Worm (Caenorhabditis elegans) whole organism, midembryonic: ENCODE data around the gene abt-4.

ENCODE experiments used
- T22C8.4 ChIP-seq: fragments of 200-800 bp; sonication (Bioruptor generic); IDR thresholded peaks from 2 replicates; pipeline ENCODE4 v1.3.6; 2022; ENCODE audit warnings: missing genetic modification characterization, missing compliant biosample characterization
- cog-1 ChIP-seq: sonication (generic microtip); optimal IDR thresholded peaks from 2 replicates; lab custom pipeline; 2016; ENCODE audit warnings: missing genetic modification characterization, missing compliant biosample characterization
- flt-1 ChIP-seq: fragments of 200-800 bp; sonication (Bioruptor generic); IDR thresholded peaks from 2 replicates; pipeline ENCODE4 v1.3.6; 2022; ENCODE audit warnings: missing genetic modification characterization, missing compliant biosample characterization
- klf-2 ChIP-seq: fragments of 200-800 bp; sonication (Bioruptor generic); conservative IDR thresholded peaks from 2 replicates; pipeline ENCODE4 v1.3.6; 2022; ENCODE audit warnings: missing genetic modification reagents, missing genetic modification characterization, missing compliant biosample characterization
- med-1 ChIP-seq: sonication (generic microtip); optimal IDR thresholded peaks from 2 replicates; lab custom pipeline; 2017; ENCODE audit warnings: missing genetic modification characterization, mild to moderate bottlenecking, missing compliant biosample characterization, antibody characterized with exemption, missing genetic modification reagents; ENCODE audit not compliant: insufficient read depth
- ref-1 ChIP-seq: fragments of 200-800 bp; sonication (Bioruptor generic); conservative IDR thresholded peaks from 2 replicates; pipeline ENCODE4 v1.3.6; 2022; ENCODE audit warnings: missing genetic modification reagents, missing genetic modification characterization, missing compliant biosample characterization
- tab-1 ChIP-seq: fragments of 200-800 bp; sonication (Bioruptor generic); IDR thresholded peaks from 2 replicates; pipeline ENCODE4 v1.3.6; 2022; ENCODE audit warnings: missing genetic modification characterization, missing compliant biosample characterization
- ztf-23 ChIP-seq: fragments of 200-800 bp; sonication (Bioruptor generic); IDR thresholded peaks from 2 replicates; pipeline ENCODE4 v1.3.6; 2022; ENCODE audit warnings: missing genetic modification reagents, missing genetic modification characterization, missing compliant biosample characterization
- ztf-29 ChIP-seq: fragments of 200-800 bp; sonication (Bioruptor generic); IDR thresholded peaks from 2 replicates; pipeline ENCODE4 v1.3.6; 2022; ENCODE audit warnings: missing genetic modification reagents, missing genetic modification characterization, missing compliant biosample characterization

abt-4 gene

DNA sequence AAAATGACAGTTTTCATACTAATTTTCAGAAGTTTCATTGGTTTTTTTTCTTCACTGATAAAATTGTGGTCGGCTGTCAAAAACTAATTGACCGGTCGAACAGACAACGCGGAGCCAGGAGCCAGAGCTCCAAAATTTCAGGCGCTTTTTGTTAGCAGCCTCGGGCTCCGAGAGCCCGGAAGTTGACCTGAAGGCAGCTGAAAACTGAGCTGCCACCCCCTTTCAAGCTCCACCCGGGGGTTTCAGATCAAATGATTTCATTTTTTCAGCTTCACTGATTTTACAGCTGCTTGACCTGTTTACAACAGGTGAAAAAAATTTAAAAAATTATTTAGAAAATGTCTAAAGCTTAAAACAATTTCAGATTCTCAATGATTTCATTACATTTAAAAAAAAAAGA, 11.8 kb upstream of the abt-4 start:
- no peak for TF ChIP-seq med-1 (GFP tag; lab: Kevin White, UChicago)
- TF ChIP-seq flt-1 (GFP tag; lab: Robert Waterston, UW): no peak
- no peak for TF ChIP-seq ref-1 (GFP tag; lab: Robert Waterston, UW)
- TF ChIP-seq ztf-29: no peak
- no peak for TF ChIP-seq ztf-23 (GFP tag; lab: Robert Waterston, UW)
- TF ChIP-seq tab-1 (GFP tag; lab: Robert Waterston, UW): no peak
- no peak for TF ChIP-seq cog-1 (tag; lab: Kevin White, UChicago)
- TF ChIP-seq T22C8.4: no peak
- TF ChIP-seq klf-2 (GFP tag; lab: Robert Waterston, UW): no peak

DNA sequence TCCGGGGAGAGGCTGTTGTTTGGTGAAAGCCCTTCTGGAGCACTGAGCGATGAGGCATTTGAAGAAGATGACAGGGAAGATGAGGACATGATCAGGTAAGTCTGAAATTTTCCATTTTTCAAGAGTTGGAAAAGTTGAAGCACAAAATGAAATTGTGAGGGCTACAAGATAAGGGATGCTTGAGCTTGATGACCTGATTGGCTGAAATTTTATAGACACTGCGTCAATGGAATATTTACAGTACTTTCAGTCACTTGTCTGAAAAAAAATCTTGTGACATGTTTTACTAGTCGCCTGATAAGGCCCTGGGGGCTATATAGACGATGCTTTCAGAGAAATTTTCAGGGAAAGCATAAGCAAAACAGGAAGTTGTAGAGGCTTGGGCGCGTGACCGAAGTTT, 5.8 kb upstream of the abt-4 start, which contains the start of gene dmd-8:
Gene dmd-8, minus strand, starts transcription at position 101 of the 400 bp plus-strand sequence.
- no peak for TF ChIP-seq ztf-23 (GFP tag; lab: Robert Waterston, UW)
- TF ChIP-seq tab-1 (GFP tag; lab: Robert Waterston, UW): no peak
- no peak for TF ChIP-seq flt-1 (GFP tag; lab: Robert Waterston, UW)
- no peak for TF ChIP-seq med-1 (GFP tag; lab: Kevin White, UChicago)
- TF ChIP-seq T22C8.4: no peak
- no peak for TF ChIP-seq klf-2 (GFP tag; lab: Robert Waterston, UW)
- TF ChIP-seq ref-1 (GFP tag; lab: Robert Waterston, UW): no peak
- no peak for TF ChIP-seq ztf-29
- no peak for TF ChIP-seq cog-1 (tag; lab: Kevin White, UChicago)

DNA sequence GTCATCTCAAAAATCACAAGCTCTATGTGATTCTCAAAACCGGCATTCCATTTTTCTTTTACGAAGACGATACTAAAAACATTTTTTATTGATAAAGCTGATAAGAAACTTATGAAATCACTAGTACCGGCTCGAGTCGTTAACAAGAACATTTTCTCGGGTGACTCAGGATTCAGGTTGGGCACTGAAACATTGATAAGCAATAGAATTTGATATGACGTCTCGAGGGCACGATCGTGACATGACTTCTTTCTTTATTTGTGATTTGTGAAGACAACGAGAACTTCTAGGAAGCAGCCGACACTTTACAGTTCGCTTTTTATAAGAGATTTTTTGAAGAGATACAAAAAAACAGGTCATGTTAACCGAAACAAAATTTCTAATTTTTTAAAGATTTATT, 3.2 kb upstream of the abt-4 start:
- TF ChIP-seq klf-2 (GFP tag; lab: Robert Waterston, UW): no peak
- no peak for TF ChIP-seq med-1 (GFP tag; lab: Kevin White, UChicago)
- TF ChIP-seq cog-1 (tag; lab: Kevin White, UChicago): no peak
- no peak for TF ChIP-seq flt-1 (GFP tag; lab: Robert Waterston, UW)
- no peak for TF ChIP-seq tab-1 (GFP tag; lab: Robert Waterston, UW)
- no peak for TF ChIP-seq ztf-29
- TF ChIP-seq ztf-23 (GFP tag; lab: Robert Waterston, UW): no peak
- no peak for TF ChIP-seq ref-1 (GFP tag; lab: Robert Waterston, UW)
- no peak for TF ChIP-seq T22C8.4

DNA sequence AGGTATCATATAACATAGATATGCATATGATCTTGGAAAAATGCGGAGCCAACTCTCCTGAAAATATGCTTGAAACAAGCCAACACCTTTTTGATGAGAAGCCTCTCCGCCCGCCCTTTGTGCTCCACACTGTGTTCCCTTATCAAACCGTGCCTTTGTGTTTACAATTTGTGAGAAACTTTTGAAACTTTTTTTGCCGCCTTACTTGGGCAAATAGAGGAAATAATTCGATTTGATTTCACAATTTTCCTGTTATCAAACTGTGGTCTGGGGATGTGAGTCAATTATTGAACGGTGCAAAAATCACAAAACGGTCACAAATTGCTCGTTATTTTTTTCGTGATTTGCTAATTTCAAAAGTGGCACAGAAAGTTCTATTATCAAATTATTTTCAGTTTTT, 2.1 kb upstream of the abt-4 start:
- TF ChIP-seq T22C8.4 (no peak), ref-1 (GFP tag; lab: Robert Waterston, UW) (no peak), ztf-23 (GFP tag; lab: Robert Waterston, UW) (no peak), cog-1 (tag; lab: Kevin White, UChicago) (no peak), klf-2 (GFP tag; lab: Robert Waterston, UW) (no peak), med-1 (GFP tag; lab: Kevin White, UChicago) (no peak), tab-1 (GFP tag; lab: Robert Waterston, UW) (no peak), ztf-29 (no peak)

DNA sequence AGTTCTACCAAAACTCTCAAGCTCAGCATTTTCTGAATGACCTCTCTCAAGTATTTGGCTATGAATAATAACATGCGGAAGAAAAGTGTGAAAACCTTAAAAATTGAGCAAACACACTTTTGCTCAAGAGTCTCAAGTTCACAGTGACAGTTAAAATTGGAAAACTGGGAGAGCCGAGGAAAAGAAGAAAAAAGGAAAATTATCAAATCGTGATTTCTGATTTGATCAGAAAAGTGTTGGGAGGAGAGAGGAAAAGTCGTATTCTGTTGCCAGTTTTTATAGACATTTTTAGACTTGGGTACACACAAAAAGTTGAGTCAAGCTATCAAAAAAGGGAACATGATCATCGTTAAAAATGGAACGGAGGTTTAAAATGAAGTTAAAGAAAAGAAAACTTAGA, 720 bp upstream of the abt-4 start:
- TF ChIP-seq klf-2 (GFP tag; lab: Robert Waterston, UW) (no peak), ztf-23 (GFP tag; lab: Robert Waterston, UW) (no peak), ztf-29 (no peak), cog-1 (tag; lab: Kevin White, UChicago) (no peak), T22C8.4 (no peak), ref-1 (GFP tag; lab: Robert Waterston, UW) (no peak), med-1 (GFP tag; lab: Kevin White, UChicago) (no peak), tab-1 (GFP tag; lab: Robert Waterston, UW) (no peak), flt-1 (GFP tag; lab: Robert Waterston, UW) (no peak)

DNA sequence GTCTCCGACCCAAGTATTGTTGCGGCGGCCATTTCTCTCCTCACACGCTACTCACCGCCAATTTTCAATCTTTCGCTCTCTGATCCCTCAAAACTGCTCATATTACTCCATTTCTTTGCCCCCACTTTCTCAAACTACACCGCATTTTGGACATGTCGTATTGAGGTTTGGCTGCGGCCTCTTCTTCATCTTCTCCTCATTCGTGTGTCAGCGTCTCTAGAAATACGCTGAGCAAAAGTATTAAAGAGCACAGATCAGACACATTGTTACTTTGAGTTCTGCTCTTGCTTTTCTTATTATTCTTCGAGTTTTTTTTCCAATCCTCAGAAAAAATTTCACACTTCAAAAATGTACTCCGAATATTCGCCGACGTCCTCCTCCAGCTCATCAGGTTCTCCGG, 10.5 kb downstream of the abt-4 start:
- TF ChIP-seq flt-1 (GFP tag; lab: Robert Waterston, UW) (no peak), klf-2 (GFP tag; lab: Robert Waterston, UW) (no peak), ztf-29 (no peak), tab-1 (GFP tag; lab: Robert Waterston, UW) (no peak), T22C8.4 (no peak), ref-1 (GFP tag; lab: Robert Waterston, UW) (no peak), cog-1 (tag; lab: Kevin White, UChicago) (no peak), med-1 (GFP tag; lab: Kevin White, UChicago) (no peak), ztf-23 (GFP tag; lab: Robert Waterston, UW) (no peak)

DNA sequence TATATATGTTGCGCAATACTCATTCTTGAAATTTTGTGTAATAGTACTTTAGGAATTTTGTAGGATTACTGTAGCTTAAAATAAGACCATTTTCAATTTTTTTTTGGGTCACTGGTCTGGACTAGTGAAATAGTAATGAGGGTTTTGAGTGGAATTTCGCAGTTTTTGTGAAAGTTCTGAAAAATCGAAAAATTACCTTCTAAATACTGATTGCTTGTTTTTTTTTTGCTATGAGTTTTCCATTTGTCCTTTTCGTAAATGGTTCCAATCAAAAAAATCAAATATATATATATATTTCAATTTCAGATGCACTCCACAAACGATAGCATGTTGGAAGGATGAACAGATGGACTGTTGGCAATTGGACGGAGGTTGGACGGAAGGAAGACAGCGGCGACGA, 18.1 kb downstream of the abt-4 start, which contains the start of gene nhr-15:
Gene nhr-15, plus strand, starts transcription at position 301 of the 400 bp plus-strand sequence.
- TF ChIP-seq cog-1 (tag; lab: Kevin White, UChicago) (no peak), med-1 (GFP tag; lab: Kevin White, UChicago) (no peak), klf-2 (GFP tag; lab: Robert Waterston, UW) (no peak), ztf-23 (GFP tag; lab: Robert Waterston, UW) (no peak), flt-1 (GFP tag; lab: Robert Waterston, UW) (no peak), ref-1 (GFP tag; lab: Robert Waterston, UW) (no peak), ztf-29 (no peak), T22C8.4 (no peak), tab-1 (GFP tag; lab: Robert Waterston, UW) (no peak)

DNA sequence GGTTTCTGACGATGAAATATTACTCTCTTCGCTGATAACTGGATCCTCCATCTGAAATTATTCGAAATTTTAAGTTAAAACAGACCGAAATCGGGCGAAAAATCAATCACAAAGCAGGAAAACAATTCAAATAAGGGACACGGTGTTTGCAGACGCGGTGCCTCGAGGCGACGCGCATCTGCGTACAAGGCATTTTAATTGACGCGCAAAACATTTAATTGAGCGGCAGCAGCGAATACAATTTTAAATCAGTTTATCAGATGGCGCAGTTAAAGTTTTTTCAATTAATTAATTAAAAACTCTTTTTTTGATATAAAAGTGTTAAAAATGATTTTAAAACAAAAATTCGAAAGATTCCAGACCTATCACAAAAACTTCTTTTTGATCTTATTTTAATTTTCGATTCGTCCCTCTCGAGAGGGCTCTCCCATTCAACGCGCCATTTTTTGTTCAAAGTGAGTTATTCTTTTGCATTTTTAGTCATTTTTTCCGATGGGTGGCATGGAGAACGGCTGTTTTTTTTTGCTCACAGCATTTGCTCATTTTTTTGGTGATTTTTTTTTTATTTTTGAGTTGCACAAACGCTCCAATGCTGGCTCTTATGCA, 18.9 kb downstream of the abt-4 start, which contains the start of gene phf-10:
Gene phf-10, minus strand, starts transcription at position 81 of the 606 bp plus-strand sequence.
- TF ChIP-seq ref-1 (GFP tag; lab: Robert Waterston, UW) (no peak), ztf-23 (GFP tag; lab: Robert Waterston, UW) (no peak; the same call in 1 of the 2 replicates), med-1 (GFP tag; lab: Kevin White, UChicago) (no peak), cog-1 (tag; lab: Kevin White, UChicago) (no peak), T22C8.4 (no peak)

DNA sequence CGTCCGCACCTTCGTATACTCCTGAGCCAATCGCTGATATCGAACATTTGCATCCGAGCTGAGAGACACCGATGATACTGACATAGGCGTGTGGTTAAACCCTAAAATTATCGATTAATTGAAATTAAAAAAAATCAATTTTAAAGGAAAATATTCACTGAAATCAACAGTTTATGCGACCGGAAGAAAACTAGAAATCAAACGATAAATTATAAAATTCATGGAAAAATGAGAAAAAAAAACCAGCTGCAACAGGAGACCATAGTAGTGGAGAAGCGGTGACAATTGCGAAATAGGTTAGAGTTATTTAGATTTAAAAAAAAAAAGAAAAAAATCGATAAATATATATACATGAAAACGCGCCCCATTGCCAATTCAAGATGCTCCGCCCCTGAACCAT, 25.9 kb downstream of the abt-4 start, which contains the start of gene F33E11.3:
Gene F33E11.3, minus strand, starts transcription at position 101 of the 400 bp plus-strand sequence.
- TF ChIP-seq klf-2 (GFP tag; lab: Robert Waterston, UW) (no peak), flt-1 (GFP tag; lab: Robert Waterston, UW) (no peak), cog-1 (tag; lab: Kevin White, UChicago) (no peak), ztf-29 (no peak), ref-1 (GFP tag; lab: Robert Waterston, UW) (no peak), med-1 (GFP tag; lab: Kevin White, UChicago) (no peak), tab-1 (GFP tag; lab: Robert Waterston, UW) (no peak), ztf-23 (GFP tag; lab: Robert Waterston, UW) (no peak), T22C8.4 (no peak)
